Worm (Caenorhabditis elegans) whole organism, L2 larva: ENCODE measurements around the gene R02D5.1.
A peak's percentile ranks its signal among the peaks of the same experiment; 100 is the strongest.

Source experiments
- C34F6.9 ChIP-seq: fragments of 150-350 bp; optimal IDR thresholded peaks from 2 replicates; lab custom pipeline; 2014; ENCODE audit warnings: missing biosample characterization, missing genetic modification characterization
- F13H6.1 ChIP-seq: sonication (generic microtip); optimal IDR thresholded peaks from 2 replicates; lab custom pipeline; 2016; ENCODE audit warnings: missing genetic modification characterization, missing compliant biosample characterization
- R02D3.7 ChIP-seq: fragments of 150-350 bp; optimal IDR thresholded peaks from 2 replicates; lab custom pipeline; 2014; ENCODE audit warnings: missing biosample characterization, missing genetic modification characterization
- Y55F3AM.14 ChIP-seq: fragments of 200-800 bp; sonication (Bioruptor generic); optimal IDR thresholded peaks from 2 replicates; lab custom pipeline; 2018; ENCODE audit warnings: mild to moderate bottlenecking, missing genetic modification characterization, missing compliant biosample characterization
- ZK546.5 ChIP-seq: sonication (generic microtip); optimal IDR thresholded peaks from 2 replicates; lab custom pipeline; 2017; ENCODE audit warnings: missing biosample characterization, missing genetic modification characterization
- alr-1 ChIP-seq: fragments of 150-350 bp; optimal IDR thresholded peaks from 2 replicates; lab custom pipeline; 2014; ENCODE audit warnings: missing biosample characterization, missing genetic modification characterization
- aly-2 ChIP-seq: fragments of 150-350 bp; optimal IDR thresholded peaks from 2 replicates; lab custom pipeline; 2014; ENCODE audit warnings: missing biosample characterization, missing genetic modification characterization
- ama-1 ChIP-seq: fragments of 150-350 bp; optimal IDR thresholded peaks from 2 replicates; lab custom pipeline; 2018; ENCODE audit warnings: inconsistent platforms
- blmp-1 ChIP-seq: sonication (generic microtip); optimal IDR thresholded peaks from 2 replicates; lab custom pipeline; 2017; ENCODE audit warnings: missing genetic modification characterization, mild to moderate bottlenecking, missing compliant biosample characterization, antibody characterized with exemption, moderate library complexity; ENCODE audit not compliant: insufficient read depth
- ceh-16 ChIP-seq: fragments of 150-350 bp; optimal IDR thresholded peaks from 2 replicates; lab custom pipeline; 2014; ENCODE audit warnings: missing biosample characterization, missing genetic modification characterization
- ceh-82 ChIP-seq: fragments of 150-350 bp; optimal IDR thresholded peaks from 2 replicates; lab custom pipeline; 2014; ENCODE audit warnings: missing biosample characterization, missing genetic modification characterization
- crh-2 ChIP-seq: sonication (generic microtip); optimal IDR thresholded peaks from 2 replicates; lab custom pipeline; 2017; ENCODE audit warnings: missing biosample characterization, missing genetic modification characterization
- dmd-4 ChIP-seq: sonication (generic microtip); optimal IDR thresholded peaks from 2 replicates; lab custom pipeline; 2017; ENCODE audit warnings: missing biosample characterization, missing genetic modification characterization
- egl-27 ChIP-seq: sonication (generic microtip); optimal IDR thresholded peaks from 3 replicates; lab custom pipeline; 2017; ENCODE audit warnings: missing biosample characterization, missing genetic modification reagents, missing genetic modification characterization
- elt-1 ChIP-seq: fragments of 150-350 bp; optimal IDR thresholded peaks from 2 replicates; lab custom pipeline; 2014; ENCODE audit warnings: missing biosample characterization, missing genetic modification characterization
- elt-3 ChIP-seq: sonication (generic microtip); optimal IDR thresholded peaks from 2 replicates; lab custom pipeline; 2017; ENCODE audit warnings: missing biosample characterization, missing genetic modification characterization
- fos-1 ChIP-seq: fragments of 150-350 bp; optimal IDR thresholded peaks from 2 replicates; lab custom pipeline; 2014; ENCODE audit warnings: missing biosample characterization, missing genetic modification characterization
- gmeb-1 ChIP-seq: fragments of 150-350 bp; optimal IDR thresholded peaks from 2 replicates; lab custom pipeline; 2014; ENCODE audit warnings: missing biosample characterization, missing genetic modification characterization
- lin-11 ChIP-seq: fragments of 150-350 bp; sonication (generic microtip); optimal IDR thresholded peaks from 2 replicates; lab custom pipeline; 2014; ENCODE audit warnings: missing biosample characterization, missing genetic modification characterization, inconsistent platforms, mixed read lengths
- lin-13 ChIP-seq: fragments of 150-350 bp; optimal IDR thresholded peaks from 2 replicates; lab custom pipeline; 2014; ENCODE audit warnings: missing biosample characterization, missing genetic modification reagents, missing genetic modification characterization
- lin-39 ChIP-seq: fragments of 150-350 bp; optimal IDR thresholded peaks from 2 replicates; lab custom pipeline; 2014; ENCODE audit warnings: missing biosample characterization, missing genetic modification reagents, missing genetic modification characterization
- lsy-2 ChIP-seq, 2 experiments: fragments of 150-350 bp in 1 of 2; sonication (generic microtip) in 1 of 2; optimal IDR thresholded peaks; 2 replicates each; lab custom pipeline; 2014 to 2017; ENCODE audit warnings: missing biosample characterization in 2 of 2, missing genetic modification characterization in 2 of 2
- mab-5 ChIP-seq: fragments of 150-350 bp; optimal IDR thresholded peaks from 2 replicates; lab custom pipeline; 2014; ENCODE audit warnings: missing biosample characterization, missing genetic modification characterization
- mbf-1 ChIP-seq: sonication (generic microtip); optimal IDR thresholded peaks from 2 replicates; lab custom pipeline; 2017; ENCODE audit warnings: missing biosample characterization, missing genetic modification characterization
- mdl-1 ChIP-seq, 2 experiments: fragments of 150-350 bp in 1 of 2; sonication (generic microtip) in 1 of 2; optimal IDR thresholded peaks; 2 replicates each; lab custom pipeline; 2017; ENCODE audit warnings: missing biosample characterization in 2 of 2, missing genetic modification characterization in 2 of 2
- nhr-10 ChIP-seq: sonication (generic microtip); optimal IDR thresholded peaks from 2 replicates; lab custom pipeline; 2017; ENCODE audit warnings: missing biosample characterization, missing genetic modification characterization
- nhr-11 ChIP-seq: fragments of 150-350 bp; optimal IDR thresholded peaks from 2 replicates; lab custom pipeline; 2014; ENCODE audit warnings: missing biosample characterization, missing genetic modification characterization
- nhr-12 ChIP-seq: fragments of 150-350 bp; optimal IDR thresholded peaks from 2 replicates; lab custom pipeline; 2014; ENCODE audit warnings: missing biosample characterization, missing genetic modification characterization
- nhr-129 ChIP-seq: fragments of 150-350 bp; optimal IDR thresholded peaks from 2 replicates; lab custom pipeline; 2014; ENCODE audit warnings: missing biosample characterization, missing genetic modification characterization
- nhr-21 ChIP-seq: fragments of 150-350 bp; optimal IDR thresholded peaks from 2 replicates; lab custom pipeline; 2014; ENCODE audit warnings: missing biosample characterization, missing genetic modification characterization
- nhr-23 ChIP-seq: fragments of 150-350 bp; optimal IDR thresholded peaks from 2 replicates; lab custom pipeline; 2014; ENCODE audit warnings: missing biosample characterization, missing genetic modification reagents, missing genetic modification characterization
- nhr-237 ChIP-seq: fragments of 150-350 bp; optimal IDR thresholded peaks from 2 replicates; lab custom pipeline; 2014; ENCODE audit warnings: missing biosample characterization, missing genetic modification characterization
- nhr-25 ChIP-seq: fragments of 150-350 bp; sonication (generic microtip); optimal IDR thresholded peaks from 3 replicates; lab custom pipeline; 2014; ENCODE audit warnings: missing biosample characterization, missing genetic modification characterization
- nhr-6 ChIP-seq: fragments of 150-350 bp; optimal IDR thresholded peaks from 2 replicates; lab custom pipeline; 2014; ENCODE audit warnings: missing biosample characterization, missing genetic modification characterization
- nhr-77 ChIP-seq: fragments of 150-350 bp; optimal IDR thresholded peaks from 2 replicates; lab custom pipeline; 2014; ENCODE audit warnings: missing biosample characterization, missing genetic modification characterization
- peb-1 ChIP-seq: fragments of 150-350 bp; optimal IDR thresholded peaks from 2 replicates; lab custom pipeline; 2014; ENCODE audit warnings: missing biosample characterization, missing genetic modification characterization
- sem-4 ChIP-seq: fragments of 150-350 bp; optimal IDR thresholded peaks from 2 replicates; lab custom pipeline; 2014; ENCODE audit warnings: missing biosample characterization, missing genetic modification reagents, missing genetic modification characterization
- skn-1 ChIP-seq: sonication (generic microtip); optimal IDR thresholded peaks from 2 replicates; lab custom pipeline; 2017; ENCODE audit warnings: missing biosample characterization, missing genetic modification characterization
- sma-3 ChIP-seq: sonication (generic microtip); optimal IDR thresholded peaks from 2 replicates; lab custom pipeline; 2016; ENCODE audit warnings: missing genetic modification reagents, missing genetic modification characterization, missing compliant biosample characterization
- sma-9 ChIP-seq, 2 experiments: fragments of 150-350 bp in 1 of 2; sonication (generic microtip) in 1 of 2; optimal IDR thresholded peaks; 2 replicates each; lab custom pipeline; 2014 to 2016; ENCODE audit warnings: missing genetic modification characterization in 2 of 2, mild to moderate bottlenecking in 1 of 2, missing biosample characterization in 1 of 2, missing compliant biosample characterization in 1 of 2, missing genetic modification reagents in 1 of 2, moderate library complexity in 1 of 2
- snpc-4 ChIP-seq: fragments of 150-350 bp; optimal IDR thresholded peaks from 2 replicates; lab custom pipeline; 2014; ENCODE audit warnings: missing biosample characterization, missing genetic modification characterization
- unc-39 ChIP-seq: fragments of 150-350 bp; optimal IDR thresholded peaks from 2 replicates; lab custom pipeline; 2014; ENCODE audit warnings: missing biosample characterization, missing genetic modification characterization
- unc-55 ChIP-seq: fragments of 150-350 bp; sonication (generic microtip); optimal IDR thresholded peaks from 3 replicates; lab custom pipeline; 2014; ENCODE audit warnings: missing biosample characterization, missing genetic modification reagents, missing genetic modification characterization
- unc-62 ChIP-seq: fragments of 150-350 bp; optimal IDR thresholded peaks from 2 replicates; lab custom pipeline; 2014; ENCODE audit warnings: missing biosample characterization, missing genetic modification reagents, missing genetic modification characterization
- zag-1 ChIP-seq: fragments of 150-350 bp; optimal IDR thresholded peaks from 2 replicates; lab custom pipeline; 2014; ENCODE audit warnings: missing biosample characterization, missing genetic modification characterization
- ztf-1 ChIP-seq: fragments of 200-800 bp; sonication (Bioruptor generic); conservative IDR thresholded peaks from 2 replicates; pipeline ENCODE4 v1.3.6; 2022; ENCODE audit warnings: missing genetic modification characterization, missing compliant biosample characterization
- ztf-11 ChIP-seq: sonication (generic microtip); optimal IDR thresholded peaks from 2 replicates; lab custom pipeline; 2017; ENCODE audit warnings: missing biosample characterization, missing genetic modification characterization
- ztf-4 ChIP-seq: fragments of 150-350 bp; optimal IDR thresholded peaks from 2 replicates; lab custom pipeline; 2014; ENCODE audit warnings: missing biosample characterization, missing genetic modification characterization

The R02D5.1 gene

ce11 chrV:14510746-14511145, 2.7 kb downstream of the R02D5.1 start, which contains the start of gene R02D5.9:
Gene R02D5.9 (minus strand): TSS chrV:14511123.
- no peak for TF ChIP-seq ceh-82
- no peak for TF ChIP-seq snpc-4
- no peak for TF ChIP-seq ceh-16 (tag; lab: Kevin White, UChicago)
- TF ChIP-seq nhr-237 (tag; lab: Kevin White, UChicago), result no peak
- peak; percentile 72 for TF ChIP-seq nhr-21 (tag; lab: Kevin White, UChicago)
- TF ChIP-seq dmd-4 (tag; lab: Kevin White, UChicago), result no peak
- TF ChIP-seq ztf-1 (GFP tag; lab: Robert Waterston, UW), result no peak
- TF ChIP-seq nhr-11 (tag; lab: Kevin White, UChicago), result no peak
- no peak for TF ChIP-seq unc-62 (GFP tag; lab: Kevin White, UChicago)
- TF ChIP-seq lsy-2 (tag; optimal IDR thresholded peaks at IDR 0.05; lab: Kevin White, UChicago), result no peak
- TF ChIP-seq ZK546.5, result no peak
- peak; percentile 97 for TF ChIP-seq blmp-1 (tag; lab: Kevin White, UChicago)
- TF ChIP-seq sma-9 (GFP tag; optimal IDR thresholded peaks at IDR 0.05; lab: Kevin White, UChicago), result peak; percentile 88
- TF ChIP-seq sma-9 (tag; optimal IDR thresholded peaks at IDR 0.05; lab: Kevin White, UChicago), result no peak
- TF ChIP-seq nhr-77, result no peak
- no peak for TF ChIP-seq nhr-10 (tag; lab: Kevin White, UChicago)
- no peak for TF ChIP-seq lin-39
- TF ChIP-seq unc-39 (tag; lab: Kevin White, UChicago), result no peak
- peak; percentile 49 for TF ChIP-seq sem-4 (tag; lab: Kevin White, UChicago)
- TF ChIP-seq lin-11, result no peak
- TF ChIP-seq ztf-11 (tag; lab: Kevin White, UChicago), result no peak
- peak; percentile 20 for TF ChIP-seq fos-1 (tag; lab: Kevin White, UChicago)
- TF ChIP-seq skn-1 (tag; lab: Kevin White, UChicago), result no peak
- TF ChIP-seq C34F6.9 (tag; lab: Kevin White, UChicago), result no peak
- peak; percentile 9 for TF ChIP-seq egl-27 (tag; lab: Kevin White, UChicago)
- TF ChIP-seq crh-2, result no peak
- TF ChIP-seq Y55F3AM.14 (GFP tag; lab: Kevin White, UChicago), result no peak
- TF ChIP-seq peb-1 (tag; lab: Kevin White, UChicago), result no peak
- TF ChIP-seq ama-1 (lab: Kevin White, UChicago), result no peak
- no peak for TF ChIP-seq nhr-23 (tag; lab: Kevin White, UChicago)
- TF ChIP-seq gmeb-1, result no peak
- TF ChIP-seq nhr-25 (tag; lab: Kevin White, UChicago), result peak; percentile 87
- no peak for TF ChIP-seq elt-1 (tag; lab: Kevin White, UChicago)
- no peak for TF ChIP-seq mab-5 (tag; lab: Kevin White, UChicago)
- TF ChIP-seq mdl-1 (tag; optimal IDR thresholded peaks at IDR 0.05; lab: Kevin White, UChicago), result peak; percentile 37 to 82
- TF ChIP-seq nhr-12 (tag; lab: Kevin White, UChicago), result no peak
- TF ChIP-seq nhr-6, result no peak
- no peak for TF ChIP-seq mbf-1 (tag; lab: Kevin White, UChicago)
- peak; percentile 95 for TF ChIP-seq sma-3 (GFP tag; lab: Kevin White, UChicago)
- no peak for TF ChIP-seq elt-3
- TF ChIP-seq nhr-129 (tag; lab: Kevin White, UChicago), result peak; percentile 42
- TF ChIP-seq alr-1 (tag; lab: Kevin White, UChicago), result no peak
- no peak for TF ChIP-seq R02D3.7 (tag; lab: Kevin White, UChicago)
- TF ChIP-seq lin-13 (GFP tag; lab: Kevin White, UChicago), result no peak
- TF ChIP-seq F13H6.1 (tag; lab: Kevin White, UChicago), result no peak
- no peak for TF ChIP-seq ztf-4
- TF ChIP-seq unc-55 (GFP tag; lab: Kevin White, UChicago), result no peak
- no peak for TF ChIP-seq aly-2 (tag; lab: Kevin White, UChicago)
- TF ChIP-seq zag-1 (tag; lab: Kevin White, UChicago), result no peak
